7 fruit fly cellular contexts compared by ENCODE assay signal in the genomic region with DNA sequence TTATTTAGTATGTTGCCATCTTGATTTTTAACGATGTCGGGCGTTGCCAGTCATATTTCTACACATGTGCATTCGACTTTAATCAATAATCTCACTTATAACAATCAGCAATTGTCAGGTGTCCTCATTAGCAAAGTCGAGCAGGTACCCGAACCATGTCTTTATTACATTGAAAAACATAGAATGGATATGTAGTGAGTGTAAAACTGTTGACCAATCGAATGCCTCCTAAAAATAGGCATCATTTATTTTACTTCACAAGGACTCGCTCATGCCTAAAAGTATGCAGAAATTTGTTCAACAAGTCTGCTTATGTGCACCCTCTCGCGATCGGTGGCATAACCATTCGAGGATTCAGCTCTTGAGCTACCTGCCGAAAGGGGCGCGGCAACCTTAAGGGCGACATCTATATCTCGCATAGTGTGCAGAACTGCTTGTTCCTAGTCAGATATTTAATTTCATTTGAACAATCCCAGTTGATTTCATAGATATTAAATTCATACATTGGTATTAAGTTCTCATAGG.
TF ChIP-seq lines count a peak whose summit lies in the region.

No protein-coding gene starts in this region.

- peak; percentile 100 for TF ChIP-seq CTCF in S2 (optimal IDR thresholded peaks at IDR 0.05; lab: Kevin White, UChicago)
- TF ChIP-seq CTCF in whole organism, embryonic (GFP tag; optimal IDR thresholded peaks at IDR 0.05; lab: Kevin White, UChicago): peak; percentile 100

TF ChIP-seq in Kc167, 6 proteins besides CTCF, POLR2A, EP300 and RAD21:
- TF ChIP-seq h (optimal IDR thresholded peaks at IDR 0.05; lab: Kevin White, UChicago): peak; percentile 98
- no peak for TF ChIP-seq Myc (optimal IDR thresholded peaks at IDR 0.05; lab: Kevin White, UChicago)
- TF ChIP-seq ttk (optimal IDR thresholded peaks at IDR 0.05; lab: Kevin White, UChicago): no peak
- no peak for TF ChIP-seq Sin3A (optimal IDR thresholded peaks at IDR 0.05; lab: Kevin White, UChicago)
- TF ChIP-seq psq (optimal IDR thresholded peaks at IDR 0.05; lab: Kevin White, UChicago): no peak
- no peak for TF ChIP-seq insv (optimal IDR thresholded peaks at IDR 0.05; lab: Kevin White, UChicago)
TF ChIP-seq in Kc167: peak in this region for 1.

TF ChIP-seq in whole organism, adult, 20 proteins besides CTCF, POLR2A, EP300 and RAD21 (continues in another document):
- TF ChIP-seq CG11617 (GFP tag; optimal IDR thresholded peaks at IDR 0.05; lab: Kevin White, UChicago): no peak
- TF ChIP-seq tj (GFP tag; optimal IDR thresholded peaks at IDR 0.05; lab: Kevin White, UChicago): no peak
- TF ChIP-seq Hr96 (GFP tag; optimal IDR thresholded peaks at IDR 0.05; lab: Kevin White, UChicago): peak; percentile 56
- no peak for TF ChIP-seq CG14711 (tag; optimal IDR thresholded peaks at IDR 0.05; lab: Kevin White, UChicago)
- no peak for TF ChIP-seq cnc (optimal IDR thresholded peaks at IDR 0.05; lab: Kevin White, UChicago)
- peak; percentile 51 for TF ChIP-seq bab1 (GFP tag; optimal IDR thresholded peaks at IDR 0.05; lab: Kevin White, UChicago)
- peak; percentile 18 for TF ChIP-seq CG5204 (GFP tag; optimal IDR thresholded peaks at IDR 0.05; lab: Kevin White, UChicago)
- no peak for TF ChIP-seq CG33017 (tag; optimal IDR thresholded peaks at IDR 0.05; lab: Kevin White, UChicago)
- no peak for TF ChIP-seq ovo (GFP tag; optimal IDR thresholded peaks at IDR 0.05; lab: Kevin White, UChicago)
- TF ChIP-seq CG7045 (GFP tag; optimal IDR thresholded peaks at IDR 0.05; lab: Kevin White, UChicago): no peak
- no peak for TF ChIP-seq Clk (GFP tag; optimal IDR thresholded peaks at IDR 0.05; lab: Kevin White, UChicago)
- TF ChIP-seq kay (GFP tag; lab: Kevin White, UChicago; ENCODE audit: borderline replicate concordance): no peak
- TF ChIP-seq pad (GFP tag; optimal IDR thresholded peaks at IDR 0.05; lab: Kevin White, UChicago): no peak
- TF ChIP-seq CG12768 (GFP tag; optimal IDR thresholded peaks at IDR 0.05; lab: Kevin White, UChicago): no peak
- TF ChIP-seq Crg-1 (GFP tag; optimal IDR thresholded peaks at IDR 0.05; lab: Kevin White, UChicago): no peak
- TF ChIP-seq cic (GFP tag; optimal IDR thresholded peaks at IDR 0.05; lab: Kevin White, UChicago): no peak

TF ChIP-seq in whole organism, embryonic, 481 proteins besides CTCF, POLR2A, EP300 and RAD21 (continues in another document):
- peak; percentile 95 for TF ChIP-seq CG15696 (tag; optimal IDR thresholded peaks at IDR 0.05; lab: Kevin White, UChicago)
- peak; percentile 87 for TF ChIP-seq ERR (GFP tag; optimal IDR thresholded peaks at IDR 0.05; lab: Kevin White, UChicago)
- no peak for TF ChIP-seq sc (optimal IDR thresholded peaks at IDR 0.05; lab: Kevin White, UChicago)
- TF ChIP-seq sc (GFP tag; optimal IDR thresholded peaks at IDR 0.05; lab: Kevin White, UChicago): peak; percentile 83
- peak; percentile 89 for TF ChIP-seq CG1602 (GFP tag; optimal IDR thresholded peaks at IDR 0.05; lab: Kevin White, UChicago)
- peak; percentile 96 for TF ChIP-seq MTF-1 (GFP tag; optimal IDR thresholded peaks at IDR 0.05; lab: Kevin White, UChicago; ENCODE audit: borderline replicate concordance)
- TF ChIP-seq pzg (GFP tag; optimal IDR thresholded peaks at IDR 0.05; lab: Kevin White, UChicago): peak; percentile 75
- peak; percentile 90 for TF ChIP-seq kni (GFP tag; optimal IDR thresholded peaks at IDR 0.05; lab: Kevin White, UChicago)
- peak; percentile 91 for TF ChIP-seq pnt (GFP tag; optimal IDR thresholded peaks at IDR 0.05; lab: Kevin White, UChicago)
- no peak for TF ChIP-seq zen2 (GFP tag; IDR thresholded peaks at IDR 0.05; lab: Robert Waterston, UW; ENCODE audit: partially characterized antibody)
- peak; percentile 10 for TF ChIP-seq CG17568 (GFP tag; optimal IDR thresholded peaks at IDR 0.05; lab: Kevin White, UChicago)
- peak; percentile 36 for TF ChIP-seq Deaf1 (tag; optimal IDR thresholded peaks at IDR 0.05; lab: Kevin White, UChicago)
- TF ChIP-seq B-H2 (GFP tag; optimal IDR thresholded peaks at IDR 0.05; lab: Kevin White, UChicago): peak; percentile 77
- peak; percentile 90 for TF ChIP-seq gro (GFP tag; optimal IDR thresholded peaks at IDR 0.05; lab: Kevin White, UChicago)
- TF ChIP-seq sens (GFP tag; lab: Kevin White, UChicago): peak; percentile 99
- TF ChIP-seq eve (GFP tag; optimal IDR thresholded peaks at IDR 0.05; lab: Kevin White, UChicago): peak in 1 of 2 experiments; percentile 12

TF ChIP-seq in whole organism, prepupa, 60 proteins besides CTCF, POLR2A, EP300 and RAD21 (continues in another document):
- peak; percentile 43 for TF ChIP-seq CG8319 (GFP tag; optimal IDR thresholded peaks at IDR 0.05; lab: Kevin White, UChicago)
- no peak for TF ChIP-seq CG16779 (tag; optimal IDR thresholded peaks at IDR 0.05; lab: Kevin White, UChicago)
- TF ChIP-seq CG11294 (GFP tag; IDR thresholded peaks at IDR 0.05; lab: Robert Waterston, UW): peak; percentile 19; the same call in 1 of the 2 replicates
- TF ChIP-seq lz (GFP tag; optimal IDR thresholded peaks at IDR 0.05; lab: Kevin White, UChicago): peak; percentile 78
- TF ChIP-seq topi (GFP tag; optimal IDR thresholded peaks at IDR 0.05; lab: Kevin White, UChicago): peak; percentile 67
- TF ChIP-seq cyc (GFP tag; optimal IDR thresholded peaks at IDR 0.05; lab: Kevin White, UChicago): peak; percentile 91
- no peak for TF ChIP-seq Eip93F (GFP tag; optimal IDR thresholded peaks at IDR 0.05; lab: Kevin White, UChicago)
- TF ChIP-seq esn (GFP tag; optimal IDR thresholded peaks at IDR 0.05; lab: Kevin White, UChicago): peak; percentile 74
- peak; percentile 80 for TF ChIP-seq Met (GFP tag; optimal IDR thresholded peaks at IDR 0.05; lab: Kevin White, UChicago)
- peak; percentile 68 for TF ChIP-seq Sox14 (GFP tag; optimal IDR thresholded peaks at IDR 0.05; lab: Kevin White, UChicago)
- peak; percentile 78 for TF ChIP-seq OdsH (GFP tag; optimal IDR thresholded peaks at IDR 0.05; lab: Kevin White, UChicago)
- TF ChIP-seq CG6792 (GFP tag; optimal IDR thresholded peaks at IDR 0.05; lab: Kevin White, UChicago): peak; percentile 36
- peak; percentile 57 for TF ChIP-seq CG3032 (tag; optimal IDR thresholded peaks at IDR 0.05; lab: Kevin White, UChicago)
- 0 out of 2 replicates have a peak, but pooled peaks have one; percentile 22 for TF ChIP-seq Gug (GFP tag; IDR thresholded peaks at IDR 0.05; lab: Robert Waterston, UW)
- TF ChIP-seq ss (GFP tag; optimal IDR thresholded peaks at IDR 0.05; lab: Kevin White, UChicago): peak in 1 of 2 experiments; percentile 15
- no peak for TF ChIP-seq CG9139 (GFP tag; optimal IDR thresholded peaks at IDR 0.05; lab: Kevin White, UChicago)

TF ChIP-seq in whole organism, pupa, 21 proteins besides CTCF, POLR2A, EP300 and RAD21:
- no peak for TF ChIP-seq CG13204 (GFP tag; optimal IDR thresholded peaks at IDR 0.05; lab: Kevin White, UChicago)
- TF ChIP-seq rn (GFP tag; IDR thresholded peaks at IDR 0.05; lab: Robert Waterston, UW): peak; percentile 42
- 0 out of 2 replicates have a peak, but pooled peaks have one; percentile 11 for TF ChIP-seq CG10348 (GFP tag; IDR thresholded peaks at IDR 0.05; lab: Robert Waterston, UW)
- TF ChIP-seq D1 (tag; optimal IDR thresholded peaks at IDR 0.05; lab: Kevin White, UChicago): peak; percentile 78
- no peak for TF ChIP-seq CG32121 (GFP tag; IDR thresholded peaks at IDR 0.05; lab: Robert Waterston, UW)
- TF ChIP-seq CG14655 (GFP tag; optimal IDR thresholded peaks at IDR 0.05; lab: Kevin White, UChicago): peak; percentile 69
- peak; percentile 30 for TF ChIP-seq CG8159 (tag; optimal IDR thresholded peaks at IDR 0.05; lab: Kevin White, UChicago)
- TF ChIP-seq Pif1A (GFP tag; optimal IDR thresholded peaks at IDR 0.05; lab: Kevin White, UChicago): peak; percentile 11
- peak; percentile 43 for TF ChIP-seq CG15710 (tag; optimal IDR thresholded peaks at IDR 0.05; lab: Kevin White, UChicago)
- TF ChIP-seq Snoo (tag; optimal IDR thresholded peaks at IDR 0.05; lab: Kevin White, UChicago): peak; percentile 68
- TF ChIP-seq CG8301 (tag; optimal IDR thresholded peaks at IDR 0.05; lab: Kevin White, UChicago): no peak
- TF ChIP-seq fd96Ca (GFP tag; IDR thresholded peaks at IDR 0.05; lab: Robert Waterston, UW): peak; percentile 75
- TF ChIP-seq CG34367 (tag; optimal IDR thresholded peaks at IDR 0.05; lab: Kevin White, UChicago): peak; percentile 59
- TF ChIP-seq gl (tag; optimal IDR thresholded peaks at IDR 0.05; lab: Kevin White, UChicago): no peak

TF ChIP-seq in whole organism, wandering third instar larva, 38 proteins besides CTCF, POLR2A, EP300 and RAD21 (continues in another document):
- TF ChIP-seq foxo (GFP tag; optimal IDR thresholded peaks at IDR 0.05; lab: Kevin White, UChicago) (peak in 1 of 2 experiments; percentile 71), sv (GFP tag; optimal IDR thresholded peaks at IDR 0.05; lab: Kevin White, UChicago) (peak; percentile 87), CrebA (GFP tag; optimal IDR thresholded peaks at IDR 0.05; lab: Kevin White, UChicago; ENCODE audit: borderline replicate concordance) (no peak), dsf (GFP tag; optimal IDR thresholded peaks at IDR 0.05; lab: Kevin White, UChicago; ENCODE audit: borderline replicate concordance) (no peak), Mio (GFP tag; optimal IDR thresholded peaks at IDR 0.05; lab: Kevin White, UChicago) (no peak), woc (GFP tag; optimal IDR thresholded peaks at IDR 0.05; lab: Kevin White, UChicago) (no peak), br (GFP tag; optimal IDR thresholded peaks at IDR 0.05; lab: Kevin White, UChicago) (peak; percentile 62), CG9705 (GFP tag; optimal IDR thresholded peaks at IDR 0.05; lab: Kevin White, UChicago) (peak; percentile 48), psq (GFP tag; optimal IDR thresholded peaks at IDR 0.05; lab: Kevin White, UChicago) (peak; percentile 38), GATAd (GFP tag; optimal IDR thresholded peaks at IDR 0.05; lab: Kevin White, UChicago) (no peak), dl (GFP tag; optimal IDR thresholded peaks at IDR 0.05; lab: Kevin White, UChicago; ENCODE audit: insufficient read depth in 1 of 2, partially characterized antibody in 2 of 2) (peak in 1 of 2 experiments; percentile 36), OdsH (GFP tag; optimal IDR thresholded peaks at IDR 0.05; lab: Kevin White, UChicago) (peak; percentile 53), jim (GFP tag; optimal IDR thresholded peaks at IDR 0.05; lab: Kevin White, UChicago) (no peak), lola (GFP tag; optimal IDR thresholded peaks at IDR 0.05; lab: Kevin White, UChicago) (no peak), Hnf4 (GFP tag; optimal IDR thresholded peaks at IDR 0.05; lab: Kevin White, UChicago) (peak; percentile 41), tai (GFP tag; optimal IDR thresholded peaks at IDR 0.05; lab: Kevin White, UChicago) (peak; percentile 13), Dif (GFP tag; optimal IDR thresholded peaks at IDR 0.05; lab: Kevin White, UChicago; ENCODE audit: partially characterized antibody) (peak; percentile 83), h (GFP tag; optimal IDR thresholded peaks at IDR 0.05; lab: Kevin White, UChicago) (peak; percentile 47), Sp1 (GFP tag; optimal IDR thresholded peaks at IDR 0.05; lab: Kevin White, UChicago) (peak; percentile 23), usp (GFP tag; optimal IDR thresholded peaks at IDR 0.05; lab: Kevin White, UChicago) (no peak), pan (optimal IDR thresholded peaks at IDR 0.05; lab: Kevin White, UChicago) (no peak), Abd-B (GFP tag; optimal IDR thresholded peaks at IDR 0.05; lab: Kevin White, UChicago) (no peak)
